Worm (Caenorhabditis elegans) whole organism, young adult: Measurements from ENCODE around the gene jkk-1.

Experiments used
- B0019.2 ChIP-seq: fragments of 200-800 bp; sonication (Bioruptor generic); conservative IDR thresholded peaks from 2 replicates; pipeline ENCODE4 v1.3.6; 2022; ENCODE audit warnings: missing genetic modification reagents, missing genetic modification characterization, missing compliant biosample characterization
- B0261.1 ChIP-seq: sonication (generic microtip); optimal IDR thresholded peaks from 2 replicates; lab custom pipeline; 2016; ENCODE audit warnings: mild to moderate bottlenecking, missing genetic modification characterization, moderate library complexity, missing compliant biosample characterization
- F23B12.7 ChIP-seq: sonication (generic microtip); optimal IDR thresholded peaks from 2 replicates; lab custom pipeline; 2017; ENCODE audit warnings: missing genetic modification characterization, mild to moderate bottlenecking, missing compliant biosample characterization, antibody characterized with exemption, moderate library complexity; ENCODE audit not compliant: insufficient read depth
- F37B4.10 ChIP-seq: fragments of 200-800 bp; sonication (Bioruptor generic); IDR thresholded peaks from 2 replicates; pipeline ENCODE4 v1.3.6; 2022; ENCODE audit warnings: missing genetic modification characterization, missing compliant biosample characterization
- F55B11.4 ChIP-seq: sonication (generic microtip); optimal IDR thresholded peaks from 2 replicates; lab custom pipeline; 2016; ENCODE audit warnings: missing compliant biosample characterization, missing genetic modification characterization, borderline replicate concordance; ENCODE audit not compliant: insufficient read depth
- ZK185.1 ChIP-seq: sonication (generic microtip); optimal IDR thresholded peaks from 2 replicates; lab custom pipeline; 2016; ENCODE audit warnings: mild to moderate bottlenecking, missing genetic modification characterization, missing compliant biosample characterization; ENCODE audit not compliant: poor library complexity, severe bottlenecking
- akir-1 ChIP-seq: fragments of 200-800 bp; sonication (Bioruptor generic); optimal IDR thresholded peaks from 2 replicates; lab custom pipeline; 2018; ENCODE audit warnings: mild to moderate bottlenecking, missing genetic modification characterization, moderate library complexity, missing compliant biosample characterization
- aptf-3 ChIP-seq: fragments of 200-800 bp; sonication (Bioruptor generic); IDR thresholded peaks from 2 replicates; pipeline ENCODE4 v1.3.6; 2022; ENCODE audit warnings: missing genetic modification characterization, missing compliant biosample characterization
- bed-2 ChIP-seq: fragments of 200-800 bp; sonication (Bioruptor generic); IDR thresholded peaks from 2 replicates; pipeline ENCODE4 v1.3.6; 2022; ENCODE audit warnings: missing genetic modification reagents, missing genetic modification characterization, missing compliant biosample characterization
- ccch-3 ChIP-seq: fragments of 200-800 bp; sonication (Bioruptor generic); optimal IDR thresholded peaks from 2 replicates; lab custom pipeline; 2018; ENCODE audit warnings: mild to moderate bottlenecking, missing genetic modification characterization, missing compliant biosample characterization
- ceh-79 ChIP-seq: sonication (generic microtip); optimal IDR thresholded peaks from 2 replicates; lab custom pipeline; 2017; ENCODE audit warnings: mild to moderate bottlenecking, missing genetic modification characterization, missing compliant biosample characterization
- die-1 ChIP-seq: sonication (generic microtip); optimal IDR thresholded peaks from 2 replicates; lab custom pipeline; 2016; ENCODE audit warnings: missing genotype, mild to moderate bottlenecking, missing genetic modification characterization, missing compliant biosample characterization
- efl-1 ChIP-seq: fragments of 150-350 bp; optimal IDR thresholded peaks from 2 replicates; lab custom pipeline; 2014; ENCODE audit warnings: missing biosample characterization, missing genetic modification reagents, missing genetic modification characterization
- gei-17 ChIP-seq: fragments of 200-800 bp; sonication (Bioruptor generic); optimal IDR thresholded peaks from 2 replicates; lab custom pipeline; 2018; ENCODE audit warnings: mild to moderate bottlenecking, missing genetic modification characterization, missing compliant biosample characterization
- him-1 ChIP-seq: sonication (generic microtip); optimal IDR thresholded peaks from 2 replicates; lab custom pipeline; 2016; ENCODE audit warnings: missing genotype, missing genetic modification reagents, missing genetic modification characterization, missing compliant biosample characterization
- hmg-1.2 ChIP-seq: fragments of 200-800 bp; sonication (Bioruptor generic); IDR thresholded peaks from 2 replicates; pipeline ENCODE4 v1.3.6; 2022; ENCODE audit warnings: missing genetic modification reagents, missing genetic modification characterization, missing compliant biosample characterization
- lag-1 ChIP-seq: fragments of 200-800 bp; sonication (Bioruptor generic); IDR thresholded peaks from 2 replicates; pipeline ENCODE4 v1.3.6; 2022; ENCODE audit warnings: missing genetic modification reagents, missing genetic modification characterization, missing compliant biosample characterization
- lin-40 ChIP-seq: sonication (generic microtip); optimal IDR thresholded peaks from 2 replicates; lab custom pipeline; 2016; ENCODE audit warnings: missing genetic modification characterization, mild to moderate bottlenecking, missing compliant biosample characterization, missing genotype, missing genetic modification reagents
- lsl-1 ChIP-seq: fragments of 200-800 bp; sonication (Bioruptor generic); optimal IDR thresholded peaks from 2 replicates; lab custom pipeline; 2018; ENCODE audit warnings: mild to moderate bottlenecking, missing genetic modification characterization, moderate library complexity, missing compliant biosample characterization
- madf-10 ChIP-seq: sonication (generic microtip); optimal IDR thresholded peaks from 2 replicates; lab custom pipeline; 2016; ENCODE audit warnings: mild to moderate bottlenecking, missing genetic modification characterization, missing compliant biosample characterization
- madf-3 ChIP-seq: fragments of 200-800 bp; sonication (Bioruptor generic); IDR thresholded peaks from 2 replicates; pipeline ENCODE4 v1.3.6; 2022; ENCODE audit warnings: missing genetic modification reagents, missing genetic modification characterization, missing compliant biosample characterization
- madf-6 ChIP-seq: fragments of 200-800 bp; sonication (Bioruptor generic); IDR thresholded peaks from 2 replicates; pipeline ENCODE4 v1.3.6; 2022; ENCODE audit warnings: missing genetic modification reagents, missing genetic modification characterization, missing compliant biosample characterization
- madf-8 ChIP-seq: fragments of 200-800 bp; sonication (Bioruptor generic); conservative IDR thresholded peaks from 2 replicates; pipeline ENCODE4 v1.3.6; 2022; ENCODE audit warnings: missing genetic modification reagents, missing genetic modification characterization, missing compliant biosample characterization
- mxl-1 ChIP-seq: sonication (generic microtip); optimal IDR thresholded peaks from 2 replicates; lab custom pipeline; 2016; ENCODE audit warnings: missing genetic modification characterization, missing compliant biosample characterization
- nfya-1 ChIP-seq: sonication (generic microtip); optimal IDR thresholded peaks from 2 replicates; lab custom pipeline; 2017; ENCODE audit warnings: antibody characterized with exemption, missing compliant biosample characterization, missing genetic modification characterization, borderline replicate concordance; ENCODE audit not compliant: insufficient read depth
- nfya-2 ChIP-seq: fragments of 200-800 bp; sonication (Bioruptor generic); IDR thresholded peaks from 2 replicates; pipeline ENCODE4 v1.3.6; 2022; ENCODE audit warnings: missing genetic modification reagents, missing genetic modification characterization, missing compliant biosample characterization
- nfyb-1 ChIP-seq: fragments of 200-800 bp; sonication (Bioruptor generic); IDR thresholded peaks from 2 replicates; pipeline ENCODE4 v1.3.6; 2022; ENCODE audit warnings: missing genetic modification reagents, missing genetic modification characterization, missing compliant biosample characterization
- nhr-120 ChIP-seq: fragments of 200-800 bp; sonication (Bioruptor generic); IDR thresholded peaks from 2 replicates; pipeline ENCODE4 v1.3.6; 2022; ENCODE audit warnings: missing genetic modification characterization, missing compliant biosample characterization
- nhr-80 ChIP-seq: sonication (generic microtip); optimal IDR thresholded peaks from 2 replicates; lab custom pipeline; 2016; ENCODE audit warnings: missing genetic modification characterization, missing compliant biosample characterization
- rcor-1 ChIP-seq: fragments of 200-800 bp; sonication (Bioruptor generic); IDR thresholded peaks from 2 replicates; pipeline ENCODE4 v1.3.6; 2022; ENCODE audit warnings: missing genetic modification reagents, missing genetic modification characterization, missing compliant biosample characterization
- snpc-1.3 ChIP-seq: sonication (generic microtip); optimal IDR thresholded peaks from 2 replicates; lab custom pipeline; 2017; ENCODE audit warnings: missing genetic modification characterization, mild to moderate bottlenecking, missing compliant biosample characterization, antibody characterized with exemption, moderate library complexity, missing genotype, missing genetic modification reagents; ENCODE audit not compliant: insufficient read depth
- xnd-1 ChIP-seq: sonication (generic microtip); optimal IDR thresholded peaks from 2 replicates; lab custom pipeline; 2016; ENCODE audit warnings: missing genotype, missing genetic modification reagents, missing genetic modification characterization, missing compliant biosample characterization
- ztf-26 ChIP-seq: sonication (generic microtip); optimal IDR thresholded peaks from 2 replicates; lab custom pipeline; 2017; ENCODE audit warnings: missing genetic modification characterization, missing compliant biosample characterization
- ztf-3 ChIP-seq: fragments of 200-800 bp; sonication (Bioruptor generic); optimal IDR thresholded peaks from 2 replicates; lab custom pipeline; 2018; ENCODE audit warnings: mild to moderate bottlenecking, missing genetic modification characterization, missing compliant biosample characterization

The jkk-1 gene

ce11 chrX:5365437-5365836 is 2.8 kb upstream of the jkk-1 start, which contains the start of gene F35C8.5:
F35C8.5 (plus strand) TSS chrX:5365813.
- TF ChIP-seq F23B12.7 (tag; lab: Kevin White, UChicago), result no peak
- TF ChIP-seq nhr-80 (tag; lab: Kevin White, UChicago), result peak; percentile 58

DNA sequence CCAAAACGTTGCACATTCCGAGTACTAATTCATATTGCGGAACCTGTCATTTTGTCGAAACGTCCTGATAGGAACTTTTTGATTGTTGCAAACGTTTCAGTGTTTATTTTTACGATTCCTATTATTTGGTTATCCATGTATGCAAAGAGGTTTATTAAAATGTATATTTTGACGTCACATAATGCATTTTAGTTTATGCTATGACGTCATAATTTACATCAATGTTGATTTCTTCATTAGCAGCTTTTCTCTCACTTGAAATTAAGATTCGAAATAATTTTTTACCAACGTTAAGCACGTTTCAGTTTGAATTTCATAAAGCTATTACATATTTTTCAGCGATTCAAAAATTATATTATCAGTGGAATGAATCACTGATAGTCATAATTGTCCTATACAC is 1.7 kb upstream of the jkk-1 start:
- TF ChIP-seq lsl-1 (no peak), die-1 (tag; lab: Kevin White, UChicago) (no peak), nfya-2 (GFP tag; lab: Robert Waterston, UW) (no peak), B0261.1 (tag; lab: Kevin White, UChicago) (no peak), ccch-3 (GFP tag; lab: Kevin White, UChicago) (no peak), madf-10 (tag; lab: Kevin White, UChicago) (no peak), mxl-1 (no peak), nfyb-1 (GFP tag; lab: Robert Waterston, UW) (no peak), ceh-79 (no peak), nhr-120 (GFP tag; lab: Robert Waterston, UW) (no peak), B0019.2 (GFP tag; lab: Robert Waterston, UW) (no peak), rcor-1 (GFP tag; lab: Robert Waterston, UW) (no peak), madf-3 (GFP tag; lab: Robert Waterston, UW) (no peak), snpc-1.3 (tag; lab: Kevin White, UChicago) (no peak), F55B11.4 (tag; lab: Kevin White, UChicago) (no peak), nfya-1 (no peak), ZK185.1 (tag; lab: Kevin White, UChicago) (no peak), lin-40 (no peak), nhr-80 (tag; lab: Kevin White, UChicago) (no peak)

DNA sequence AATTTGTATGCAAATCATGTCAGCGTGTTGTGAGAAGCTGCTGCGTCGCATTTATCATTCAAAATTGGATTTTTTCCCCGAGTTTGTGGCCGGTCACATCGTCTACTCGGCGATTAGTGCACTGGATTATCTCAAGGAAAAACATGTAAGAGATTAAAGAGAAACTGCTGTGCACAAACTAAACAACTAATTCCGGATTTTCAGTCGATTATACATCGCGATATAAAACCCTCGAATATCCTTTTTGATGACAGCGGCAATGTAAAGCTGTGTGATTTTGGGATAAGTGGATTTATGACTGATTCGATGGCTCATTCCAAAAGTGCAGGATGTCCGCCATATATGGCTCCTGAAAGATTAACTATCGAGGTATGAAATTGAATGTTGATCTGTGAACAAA is 2.3 kb downstream of the jkk-1 start:
- no peak for TF ChIP-seq him-1 (tag; lab: Kevin White, UChicago)

DNA sequence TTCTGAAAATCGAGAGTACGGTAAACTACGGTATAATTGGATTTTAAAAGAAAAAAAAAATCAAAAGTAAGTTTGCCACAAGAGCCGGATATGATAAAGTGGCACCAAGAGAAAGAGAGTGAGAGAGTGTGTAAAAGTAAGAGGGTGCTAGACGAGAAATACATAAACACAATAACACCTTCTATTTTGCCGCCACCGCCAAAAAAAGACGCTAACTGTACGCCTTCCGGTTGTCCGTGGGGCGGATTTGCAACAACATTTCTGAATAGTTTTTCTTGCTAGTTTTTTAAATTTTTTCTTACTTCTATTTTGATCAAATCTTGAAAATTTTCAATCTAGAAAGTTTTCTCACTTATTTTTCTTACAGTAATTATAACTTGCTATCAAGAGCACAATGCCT is 4.4 kb downstream of the jkk-1 start, which contains the start of gene F35C8.8:
Gene F35C8.8, minus strand, starts transcription at position 2 of the 400 bp plus-strand sequence.
- TF ChIP-seq nfya-1, result no peak
- TF ChIP-seq lag-1 (GFP tag; lab: Robert Waterston, UW), result no peak
- no peak for TF ChIP-seq aptf-3 (GFP tag; lab: Robert Waterston, UW)
- no peak for TF ChIP-seq ztf-3 (GFP tag; lab: Kevin White, UChicago)
- TF ChIP-seq madf-6, result peak; percentile 80
- no peak for TF ChIP-seq ztf-26 (tag; lab: Kevin White, UChicago)
- peak; percentile 66 for TF ChIP-seq efl-1 (GFP tag; lab: Kevin White, UChicago)
- peak; percentile 48 for TF ChIP-seq hmg-1.2
- peak; percentile 27; the same call in 1 of the 2 replicates for TF ChIP-seq madf-8 (GFP tag; lab: Robert Waterston, UW)
- TF ChIP-seq F37B4.10 (GFP tag; lab: Robert Waterston, UW), result no peak
- TF ChIP-seq gei-17 (GFP tag; lab: Kevin White, UChicago), result no peak
- TF ChIP-seq xnd-1, result peak; percentile 7
- TF ChIP-seq akir-1 (GFP tag; lab: Kevin White, UChicago), result no peak

- no peak for TF ChIP-seq bed-2
These were observed 5.3 kb downstream of the jkk-1 start for ce11 chrX:5373597-5373996.
